Fruit fly (Drosophila melanogaster) S2 (cell line): ENCODE results near the gene fh.

Source experiments
- CG8478 ChIP-seq: fragments of >200 bp; optimal IDR thresholded peaks from 2 replicates; lab custom pipeline; 2018
- CTCF ChIP-seq, 2 experiments: fragments of >200 bp; optimal IDR thresholded peaks; 2 replicates each; lab custom pipeline; 2018

DNA sequence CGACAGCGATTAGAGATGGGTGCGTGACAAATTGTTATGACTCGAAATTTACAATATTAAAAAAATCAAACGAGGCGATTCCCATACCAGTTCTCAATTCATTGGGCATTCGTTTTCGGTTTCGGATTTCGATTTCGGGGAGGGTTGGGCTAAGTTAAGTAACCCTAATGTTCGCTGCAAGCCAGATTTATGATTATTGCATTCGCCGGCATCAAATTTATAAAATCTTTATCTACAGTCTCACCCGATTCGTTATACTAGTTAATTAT, 20.9 kb downstream of the fh start:
- TF ChIP-seq CTCF (optimal IDR thresholded peaks at IDR 0.05; lab: Kevin White, UChicago) (no peak), CG8478 (lab: Kevin White, UChicago) (no peak)
